Worm (Caenorhabditis elegans) whole organism, L3 larva: ENCODE measurements around the gene nas-33.

Experiments
- R02D3.7 ChIP-seq: fragments of 150-350 bp; optimal IDR thresholded peaks from 2 replicates; lab custom pipeline; 2014; ENCODE audit warnings: missing biosample characterization, missing genetic modification characterization
- nhr-67 ChIP-seq: fragments of 150-350 bp; optimal IDR thresholded peaks from 2 replicates; lab custom pipeline; 2014; ENCODE audit warnings: missing biosample characterization, missing genetic modification characterization

Gene nas-33

DNA sequence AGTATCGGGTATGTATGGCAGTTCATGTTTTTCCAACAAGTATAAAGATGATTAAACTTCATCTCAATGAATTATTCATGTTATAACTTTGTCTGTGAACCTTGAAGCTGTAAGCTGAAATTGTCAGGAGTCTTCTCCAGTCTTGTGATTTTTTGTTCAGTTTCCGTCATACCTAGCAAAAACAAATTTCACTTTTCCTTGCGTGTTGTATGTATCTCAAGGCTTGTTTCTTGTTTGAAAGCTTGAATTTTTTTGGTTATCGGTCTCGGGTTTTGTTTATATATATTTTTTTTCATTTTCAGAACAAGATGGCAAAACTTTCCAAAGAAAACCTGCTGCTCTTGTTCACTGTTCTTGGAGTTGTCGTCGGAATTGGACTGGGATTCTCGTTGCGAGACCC lies 51.9 kb downstream of the nas-33 start, which contains the start of gene glt-4:
Gene glt-4, plus strand, starts transcription at position 301 of the 400 bp plus-strand sequence.
- no peak for TF ChIP-seq nhr-67 (tag; lab: Kevin White, UChicago)
- TF ChIP-seq R02D3.7 (tag; lab: Kevin White, UChicago): no peak
